Worm (Caenorhabditis elegans) whole organism, L4 larva: ENCODE data around the gene clec-256.
A peak's percentile ranks its signal among the peaks of the same experiment; 100 is the strongest.

ENCODE experiments used
- T26A8.4 ChIP-seq: fragments of 200-800 bp; sonication (Bioruptor generic); IDR thresholded peaks from 2 replicates; pipeline ENCODE4 v1.3.6; 2022; ENCODE audit warnings: missing genetic modification characterization, missing compliant biosample characterization
- lin-13 ChIP-seq: fragments of 150-350 bp; optimal IDR thresholded peaks from 2 replicates; lab custom pipeline; 2014; ENCODE audit warnings: missing biosample characterization, missing genetic modification reagents, missing genetic modification characterization
- mxl-3 ChIP-seq: fragments of 200-800 bp; sonication (Bioruptor generic); optimal IDR thresholded peaks from 2 replicates; lab custom pipeline; 2018; ENCODE audit warnings: mild to moderate bottlenecking, missing genetic modification characterization, missing compliant biosample characterization
- nhr-25 ChIP-seq: sonication (generic microtip); optimal IDR thresholded peaks from 2 replicates; lab custom pipeline; 2017; ENCODE audit warnings: missing genetic modification characterization, mild to moderate bottlenecking, missing compliant biosample characterization, antibody characterized with exemption, moderate library complexity, borderline replicate concordance; ENCODE audit not compliant: insufficient read depth
- unc-62 ChIP-seq, 3 experiments: fragments of 150-350 bp in 1 of 3; sonication (generic microtip); optimal IDR thresholded peaks in 2 of 3; peaks in 1 of 3; 1 replicate in 1 of 3; 2 replicates in 2 of 3; lab custom pipeline; 2014 to 2017; ENCODE audit warnings: missing biosample characterization in 3 of 3, missing genetic modification characterization in 3 of 3, missing genetic modification reagents in 3 of 3, missing genotype in 1 of 3

ce11 chrV:18769902-18770301 lies 1.6 kb upstream of the clec-256 start:
- no peak for TF ChIP-seq T26A8.4
- no peak for TF ChIP-seq mxl-3
- TF ChIP-seq nhr-25 (tag; lab: Kevin White, UChicago) = no peak
- peak in 1 of 2 experiments; percentile 93 for TF ChIP-seq unc-62 (GFP tag; optimal IDR thresholded peaks at IDR 0.05 in 1 of 2; lab: Kevin White, UChicago)
- TF ChIP-seq unc-62 (tag; optimal IDR thresholded peaks at IDR 0.05; lab: Kevin White, UChicago) = no peak
- TF ChIP-seq lin-13 (GFP tag; lab: Kevin White, UChicago) = no peak
